Fruit fly (Drosophila melanogaster) whole organism, embryonic: ENCODE results near the gene Ugt35D1.

Experiments used
- Ada2b ChIP-seq: fragments of 200-800 bp; sonication (Bioruptor generic); IDR thresholded peaks from 2 replicates; pipeline ENCODE4 v1.3.6; 2022; ENCODE audit warnings: missing biosample characterization, missing genetic modification characterization
- Bteb2 ChIP-seq: fragments of 200-800 bp; sonication (Bioruptor generic); optimal IDR thresholded peaks from 2 replicates; lab custom pipeline; 2016; ENCODE audit warnings: missing biosample characterization, missing genetic modification characterization
- CG10979 ChIP-seq: fragments of 200-800 bp; sonication (Bioruptor generic); optimal IDR thresholded peaks from 2 replicates; lab custom pipeline; 2018; ENCODE audit warnings: missing biosample characterization, mild to moderate bottlenecking, missing genetic modification characterization, moderate library complexity
- CG11085 ChIP-seq: fragments of 200-800 bp; sonication (Bioruptor generic); IDR thresholded peaks from 2 replicates; pipeline ENCODE4 v1.3.6; 2022; ENCODE audit warnings: missing biosample characterization, missing genetic modification characterization
- CG11504 ChIP-seq: fragments of 200-800 bp; sonication (Bioruptor generic); optimal IDR thresholded peaks from 3 replicates; lab custom pipeline; 2019; ENCODE audit warnings: missing biosample characterization, mild to moderate bottlenecking, missing genetic modification characterization, moderate library complexity
- CG11560 ChIP-seq: fragments of 200-800 bp; sonication (Bioruptor generic); IDR thresholded peaks from 3 replicates; pipeline ENCODE4 v1.3.6; 2022; ENCODE audit warnings: missing biosample characterization, missing genetic modification characterization
- CG12942 ChIP-seq: fragments of 200-800 bp; sonication (Bioruptor generic); optimal IDR thresholded peaks from 3 replicates; lab custom pipeline; 2016; ENCODE audit warnings: missing biosample characterization, missing genetic modification characterization
- CG15073 ChIP-seq: fragments of 200-800 bp; sonication (Bioruptor generic); optimal IDR thresholded peaks from 2 replicates; lab custom pipeline; 2016; ENCODE audit warnings: missing biosample characterization, missing genetic modification characterization
- CG1602 ChIP-seq: fragments of 200-800 bp; sonication (Bioruptor generic); optimal IDR thresholded peaks from 3 replicates; lab custom pipeline; 2016; ENCODE audit warnings: missing biosample characterization, missing genetic modification characterization
- CG18262 ChIP-seq: fragments of 200-800 bp; optimal IDR thresholded peaks from 3 replicates; lab custom pipeline; 2019; ENCODE audit warnings: missing biosample characterization, mild to moderate bottlenecking, missing genetic modification characterization, moderate library complexity
- CG1832 ChIP-seq: fragments of 200-800 bp; sonication (Bioruptor generic); optimal IDR thresholded peaks from 2 replicates; lab custom pipeline; 2017; ENCODE audit warnings: missing biosample characterization, mild to moderate bottlenecking, missing genetic modification characterization, inconsistent platforms
- CG2120 ChIP-seq: fragments of 200-800 bp; sonication (Bioruptor generic); optimal IDR thresholded peaks from 3 replicates; lab custom pipeline; 2016; ENCODE audit warnings: missing biosample characterization, missing genetic modification characterization
- CG30020 ChIP-seq: fragments of 200-800 bp; optimal IDR thresholded peaks from 2 replicates; lab custom pipeline; 2019; ENCODE audit warnings: missing biosample characterization, mild to moderate bottlenecking, missing genetic modification characterization, moderate library complexity
- CG30431 ChIP-seq: fragments of 200-800 bp; sonication (Bioruptor generic); optimal IDR thresholded peaks from 2 replicates; lab custom pipeline; 2017; ENCODE audit warnings: missing biosample characterization, missing genetic modification characterization
- CG33213 ChIP-seq: fragments of 200-800 bp; sonication (Bioruptor generic); optimal IDR thresholded peaks from 3 replicates; lab custom pipeline; 2016; ENCODE audit warnings: missing biosample characterization, missing genetic modification characterization
- CG33557 ChIP-seq: fragments of 200-800 bp; sonication (Bioruptor generic); optimal IDR thresholded peaks from 2 replicates; lab custom pipeline; 2019; ENCODE audit warnings: missing biosample characterization, mild to moderate bottlenecking, missing genetic modification characterization, moderate library complexity
- CG34224 ChIP-seq: fragments of 200-800 bp; sonication (Bioruptor generic); IDR thresholded peaks from 3 replicates; pipeline ENCODE4 v1.3.6; 2022; ENCODE audit warnings: missing biosample characterization, missing genetic modification characterization; ENCODE audit not compliant: partially characterized antibody
- CG4282 ChIP-seq: fragments of 200-800 bp; sonication (Bioruptor generic); optimal IDR thresholded peaks from 2 replicates; lab custom pipeline; 2016; ENCODE audit warnings: missing biosample characterization, missing genetic modification characterization
- CG4854 ChIP-seq: fragments of 200-800 bp; sonication (Bioruptor generic); optimal IDR thresholded peaks from 2 replicates; lab custom pipeline; 2016; ENCODE audit warnings: missing biosample characterization, missing genetic modification characterization, inconsistent platforms
- CG7745 ChIP-seq: fragments of 200-800 bp; sonication (Bioruptor generic); optimal IDR thresholded peaks from 2 replicates; lab custom pipeline; 2018; ENCODE audit warnings: missing biosample characterization, mild to moderate bottlenecking, missing genetic modification characterization, moderate library complexity
- CG8359 ChIP-seq: fragments of 200-800 bp; sonication (Bioruptor generic); optimal IDR thresholded peaks from 2 replicates; lab custom pipeline; 2017; ENCODE audit warnings: missing biosample characterization, mild to moderate bottlenecking, missing genetic modification characterization, borderline replicate concordance
- CG8924 ChIP-seq: fragments of 200-800 bp; optimal IDR thresholded peaks from 3 replicates; lab custom pipeline; 2019; ENCODE audit warnings: missing biosample characterization, mild to moderate bottlenecking, missing genetic modification characterization, moderate library complexity
- CG9609 ChIP-seq: fragments of 200-800 bp; sonication (Bioruptor generic); optimal IDR thresholded peaks from 3 replicates; lab custom pipeline; 2016; ENCODE audit warnings: missing biosample characterization, missing genetic modification characterization
- CG9876 ChIP-seq: fragments of 200-800 bp; sonication (Bioruptor generic); optimal IDR thresholded peaks from 2 replicates; lab custom pipeline; 2016; ENCODE audit warnings: missing biosample characterization, missing genetic modification characterization
- Dp ChIP-seq: fragments of 200-800 bp; sonication (Bioruptor generic); optimal IDR thresholded peaks from 2 replicates; lab custom pipeline; 2018; ENCODE audit warnings: missing biosample characterization, mild to moderate bottlenecking, missing genetic modification characterization, moderate library complexity
- Hr51 ChIP-seq, 2 experiments: fragments of 200-800 bp; sonication (Bioruptor generic); optimal IDR thresholded peaks; 2 replicates in 1 of 2; 3 replicates in 1 of 2; lab custom pipeline; 2016 to 2018; ENCODE audit warnings: missing biosample characterization in 2 of 2, missing genetic modification characterization in 2 of 2, mild to moderate bottlenecking in 1 of 2, moderate library complexity in 1 of 2
- Kr ChIP-seq: fragments of 200-800 bp; sonication (Bioruptor generic); optimal IDR thresholded peaks from 2 replicates; lab custom pipeline; 2017; ENCODE audit warnings: missing biosample characterization, mild to moderate bottlenecking, missing genetic modification characterization
- Nf-YA ChIP-seq: fragments of 200-800 bp; sonication (Bioruptor generic); IDR thresholded peaks from 2 replicates; pipeline ENCODE4 v1.3.6; 2022; ENCODE audit warnings: missing biosample characterization, missing genetic modification characterization
- Stat92E ChIP-seq, 3 experiments: fragments of >200 bp in 2 of 3; fragments of 200-800 bp in 1 of 3; sonication (Bioruptor generic) in 1 of 3; optimal IDR thresholded peaks; 2 replicates each; lab custom pipeline; 2017 to 2019; ENCODE audit warnings: missing biosample characterization in 3 of 3, missing genetic modification characterization in 3 of 3, mild to moderate bottlenecking in 1 of 3, moderate library complexity in 1 of 3
- Tbp ChIP-seq: fragments of >200 bp; optimal IDR thresholded peaks from 2 replicates; lab custom pipeline; 2018; ENCODE audit warnings: missing biosample characterization, missing genetic modification characterization
- YL-1 ChIP-seq: fragments of 200-800 bp; sonication (Bioruptor generic); optimal IDR thresholded peaks from 3 replicates; lab custom pipeline; 2017; ENCODE audit warnings: missing biosample characterization, mild to moderate bottlenecking, missing genetic modification characterization
- ato ChIP-seq: fragments of 200-800 bp; sonication (Bioruptor generic); IDR thresholded peaks from 2 replicates; pipeline ENCODE4 v1.3.6; 2022; ENCODE audit warnings: missing biosample characterization, missing genetic modification characterization; ENCODE audit not compliant: partially characterized antibody
- chinmo ChIP-seq: fragments of 200-800 bp; sonication (Bioruptor generic); IDR thresholded peaks from 4 replicates; pipeline ENCODE4 v1.3.6; 2022; ENCODE audit warnings: missing biosample characterization, missing genetic modification characterization; ENCODE audit not compliant: partially characterized antibody
- crp ChIP-seq, 2 experiments: fragments of 200-800 bp; sonication (Bioruptor generic); optimal IDR thresholded peaks; 2 replicates in 1 of 2; 3 replicates in 1 of 2; lab custom pipeline; 2017; ENCODE audit warnings: missing biosample characterization in 2 of 2, missing genetic modification characterization in 2 of 2, mild to moderate bottlenecking in 1 of 2, moderate library complexity in 1 of 2
- emc ChIP-seq: fragments of 200-800 bp; sonication (Bioruptor generic); optimal IDR thresholded peaks from 2 replicates; lab custom pipeline; 2016; ENCODE audit warnings: missing biosample characterization, missing genetic modification characterization
- fd96Cb ChIP-seq: fragments of 200-800 bp; sonication (Bioruptor generic); optimal IDR thresholded peaks from 2 replicates; lab custom pipeline; 2018; ENCODE audit warnings: missing biosample characterization, mild to moderate bottlenecking, missing genetic modification characterization, moderate library complexity
- ham ChIP-seq: fragments of 200-800 bp; sonication (Bioruptor generic); IDR thresholded peaks from 2 replicates; pipeline ENCODE4 v1.3.6; 2022; ENCODE audit warnings: missing biosample characterization, missing genetic modification characterization
- inv ChIP-seq: fragments of 200-800 bp; sonication (Bioruptor generic); IDR thresholded peaks from 2 replicates; pipeline ENCODE4 v1.3.6; 2022; ENCODE audit warnings: missing biosample characterization, missing genetic modification characterization; ENCODE audit not compliant: partially characterized antibody
- jumu ChIP-seq: fragments of 200-800 bp; sonication (Bioruptor generic); optimal IDR thresholded peaks from 3 replicates; lab custom pipeline; 2016; ENCODE audit warnings: missing biosample characterization, missing genetic modification characterization
- mld ChIP-seq: fragments of 200-800 bp; sonication (Bioruptor generic); IDR thresholded peaks from 3 replicates; pipeline ENCODE4 v1.3.6; 2022; ENCODE audit warnings: missing biosample characterization, missing genetic modification characterization; ENCODE audit not compliant: partially characterized antibody
- nerfin-1 ChIP-seq: fragments of 200-800 bp; sonication (Bioruptor generic); optimal IDR thresholded peaks from 3 replicates; lab custom pipeline; 2019; ENCODE audit warnings: missing biosample characterization, mild to moderate bottlenecking, missing genetic modification characterization, moderate library complexity
- pb ChIP-seq: fragments of 200-800 bp; sonication (Bioruptor generic); optimal IDR thresholded peaks from 3 replicates; lab custom pipeline; 2016; ENCODE audit warnings: missing biosample characterization, missing genetic modification characterization
- pfk ChIP-seq: fragments of 200-800 bp; sonication (Bioruptor generic); optimal IDR thresholded peaks from 2 replicates; lab custom pipeline; 2018; ENCODE audit warnings: missing biosample characterization, mild to moderate bottlenecking, missing genetic modification characterization, moderate library complexity
- pita ChIP-seq: fragments of 200-800 bp; sonication (Bioruptor generic); optimal IDR thresholded peaks from 2 replicates; lab custom pipeline; 2017; ENCODE audit warnings: missing biosample characterization, mild to moderate bottlenecking, missing genetic modification characterization
- repo ChIP-seq: fragments of 200-800 bp; sonication (Bioruptor generic); optimal IDR thresholded peaks from 2 replicates; lab custom pipeline; 2016; ENCODE audit warnings: missing biosample characterization, missing genetic modification characterization
- slou ChIP-seq: fragments of 200-800 bp; sonication (Bioruptor generic); optimal IDR thresholded peaks from 3 replicates; lab custom pipeline; 2016; ENCODE audit warnings: missing biosample characterization, missing genetic modification characterization
- ssp ChIP-seq: fragments of 200-800 bp; sonication (Bioruptor generic); IDR thresholded peaks from 2 replicates; pipeline ENCODE4 v1.3.6; 2022; ENCODE audit warnings: missing biosample characterization, missing genetic modification characterization
- tx ChIP-seq: fragments of 200-800 bp; sonication (Bioruptor generic); optimal IDR thresholded peaks from 2 replicates; lab custom pipeline; 2016; ENCODE audit warnings: missing biosample characterization, missing genetic modification characterization
- wor ChIP-seq: fragments of 200-800 bp; sonication (Bioruptor generic); IDR thresholded peaks from 2 replicates; pipeline ENCODE4 v1.3.6; 2022; ENCODE audit warnings: missing biosample characterization, missing genetic modification characterization
- z ChIP-seq: fragments of 200-800 bp; sonication (Bioruptor generic); IDR thresholded peaks from 3 replicates; pipeline ENCODE4 v1.3.6; 2022; ENCODE audit warnings: missing biosample characterization, missing genetic modification characterization

Gene Ugt35D1

dm6 chr3R:31381216-31381688, 13.9 kb downstream of the Ugt35D1 start (continued):
- no peak for TF ChIP-seq Bteb2 (GFP tag; lab: Kevin White, UChicago)
- peak; percentile 6 for TF ChIP-seq CG30431 (GFP tag; lab: Kevin White, UChicago)
- TF ChIP-seq CG34224 (GFP tag; lab: Robert Waterston, UW) = no peak
- no peak for TF ChIP-seq CG33213 (GFP tag; lab: Kevin White, UChicago)
- peak; percentile 80 for TF ChIP-seq pita (GFP tag; lab: Kevin White, UChicago)
- TF ChIP-seq CG7745 (tag; lab: Kevin White, UChicago) = no peak
- no peak for TF ChIP-seq CG12942 (GFP tag; lab: Kevin White, UChicago)
- TF ChIP-seq Dp (GFP tag; lab: Kevin White, UChicago) = peak; percentile 4
- no peak for TF ChIP-seq z (GFP tag; lab: Robert Waterston, UW)
- no peak for TF ChIP-seq CG10979
- TF ChIP-seq Nf-YA (GFP tag; lab: Robert Waterston, UW) = no peak
- no peak for TF ChIP-seq Tbp (GFP tag; lab: Kevin White, UChicago)
- no peak for TF ChIP-seq wor
- TF ChIP-seq repo = no peak
- no peak for TF ChIP-seq CG8924
- TF ChIP-seq inv (GFP tag; lab: Robert Waterston, UW) = peak; percentile 37; the same call in 1 of the 2 replicates
- peak; percentile 50 for TF ChIP-seq tx (GFP tag; lab: Kevin White, UChicago)
- TF ChIP-seq ato (GFP tag; lab: Robert Waterston, UW) = no peak
- no peak for TF ChIP-seq CG1832 (GFP tag; lab: Kevin White, UChicago)
- TF ChIP-seq slou = peak; percentile 4
- TF ChIP-seq CG9609 (GFP tag; lab: Kevin White, UChicago) = peak; percentile 73
- no peak for TF ChIP-seq CG8359 (GFP tag; lab: Kevin White, UChicago)
- TF ChIP-seq CG15073 = no peak
- TF ChIP-seq CG4854 (GFP tag; lab: Kevin White, UChicago) = no peak
- no peak for TF ChIP-seq CG33557 (GFP tag; lab: Kevin White, UChicago)
- TF ChIP-seq CG11504 (tag; lab: Kevin White, UChicago) = peak; percentile 55
- no peak for TF ChIP-seq nerfin-1 (tag; lab: Kevin White, UChicago)
- TF ChIP-seq CG4282 = no peak
- TF ChIP-seq Stat92E (GFP tag; optimal IDR thresholded peaks at IDR 0.05; lab: Kevin White, UChicago) = no peak
- TF ChIP-seq emc (GFP tag; lab: Kevin White, UChicago) = no peak
- TF ChIP-seq pb = no peak
- no peak for TF ChIP-seq ham (GFP tag; lab: Robert Waterston, UW)
- TF ChIP-seq CG9876 (GFP tag; lab: Kevin White, UChicago) = no peak
- no peak for TF ChIP-seq ssp (GFP tag; lab: Robert Waterston, UW)
- peak; percentile 87 for TF ChIP-seq CG2120 (GFP tag; lab: Kevin White, UChicago)
- peak; percentile 51 to 73 for TF ChIP-seq Hr51 (GFP tag; optimal IDR thresholded peaks at IDR 0.05; lab: Kevin White, UChicago)
- no peak for TF ChIP-seq YL-1 (GFP tag; lab: Kevin White, UChicago)
- TF ChIP-seq CG30020 (tag; lab: Kevin White, UChicago) = no peak
- TF ChIP-seq mld = no peak
- no peak for TF ChIP-seq fd96Cb (tag; lab: Kevin White, UChicago)
- TF ChIP-seq CG1602 (GFP tag; lab: Kevin White, UChicago) = no peak
- no peak for TF ChIP-seq chinmo (GFP tag; lab: Robert Waterston, UW)
- no peak for TF ChIP-seq CG11560
- TF ChIP-seq pfk (GFP tag; lab: Kevin White, UChicago) = no peak
- TF ChIP-seq Kr = no peak
- 0 out of 2 replicates have a peak, but pooled peaks have one; percentile 39 for TF ChIP-seq CG11085 (GFP tag; lab: Robert Waterston, UW)
- TF ChIP-seq jumu (GFP tag; lab: Kevin White, UChicago) = peak; percentile 31
- TF ChIP-seq crp (GFP tag; optimal IDR thresholded peaks at IDR 0.05; lab: Kevin White, UChicago) = no peak
- no peak for TF ChIP-seq CG18262 (tag; lab: Kevin White, UChicago)
- peak; percentile 42; the same call in 1 of the 2 replicates for TF ChIP-seq Ada2b (GFP tag; lab: Robert Waterston, UW)
